Worm (Caenorhabditis elegans) whole organism, late embryonic: ENCODE data around the gene R09F10.1.

ENCODE experiments used
- K09A11.1 ChIP-seq: sonication (generic microtip); optimal IDR thresholded peaks from 2 replicates; lab custom pipeline; 2017; ENCODE audit warnings: antibody characterized with exemption, mild to moderate bottlenecking, missing genetic modification characterization, missing compliant biosample characterization; ENCODE audit not compliant: insufficient read depth
- ceh-19 ChIP-seq: fragments of 200-800 bp; sonication (Bioruptor generic); optimal IDR thresholded peaks from 2 replicates; lab custom pipeline; 2018; ENCODE audit warnings: mild to moderate bottlenecking, missing genetic modification characterization, missing compliant biosample characterization
- ceh-48 ChIP-seq: sonication (generic microtip); optimal IDR thresholded peaks from 2 replicates; lab custom pipeline; 2016; ENCODE audit warnings: missing genetic modification characterization, inconsistent platforms, missing compliant biosample characterization
- ets-4 ChIP-seq: sonication (generic microtip); optimal IDR thresholded peaks from 2 replicates; lab custom pipeline; 2016; ENCODE audit warnings: missing genetic modification characterization, missing compliant biosample characterization
- fkh-10 ChIP-seq: fragments of 150-350 bp; optimal IDR thresholded peaks from 2 replicates; lab custom pipeline; 2014; ENCODE audit warnings: missing biosample characterization, missing genetic modification reagents, missing genetic modification characterization
- fkh-6 ChIP-seq: sonication (generic microtip); optimal IDR thresholded peaks from 2 replicates; lab custom pipeline; 2016; ENCODE audit warnings: missing genetic modification characterization, missing compliant biosample characterization
- gmeb-2 ChIP-seq: sonication (generic microtip); optimal IDR thresholded peaks from 2 replicates; lab custom pipeline; 2016; ENCODE audit warnings: missing genetic modification characterization, inconsistent platforms, missing compliant biosample characterization
- lin-11 ChIP-seq: fragments of 200-800 bp; sonication (Bioruptor generic); optimal IDR thresholded peaks from 2 replicates; lab custom pipeline; 2018; ENCODE audit warnings: mild to moderate bottlenecking, missing genetic modification characterization, missing compliant biosample characterization
- nfya-1 ChIP-seq: sonication (generic microtip); optimal IDR thresholded peaks from 2 replicates; lab custom pipeline; 2017; ENCODE audit warnings: missing genetic modification characterization, mild to moderate bottlenecking, missing compliant biosample characterization, antibody characterized with exemption, moderate library complexity
- nhr-11 ChIP-seq: fragments of 150-350 bp; optimal IDR thresholded peaks from 2 replicates; lab custom pipeline; 2014; ENCODE audit warnings: missing biosample characterization, missing genetic modification characterization
- nhr-232 ChIP-seq: sonication (generic microtip); optimal IDR thresholded peaks from 2 replicates; lab custom pipeline; 2016; ENCODE audit warnings: missing genetic modification characterization, missing compliant biosample characterization
- npax-4 ChIP-seq: sonication (generic microtip); optimal IDR thresholded peaks from 2 replicates; lab custom pipeline; 2016; ENCODE audit warnings: missing genetic modification characterization, missing compliant biosample characterization
- pha-4 ChIP-seq: fragments of 150-350 bp; optimal IDR thresholded peaks from 2 replicates; lab custom pipeline; 2018; ENCODE audit warnings: missing biosample characterization, missing genetic modification reagents, missing genetic modification characterization
- tbx-2 ChIP-seq: sonication (generic microtip); optimal IDR thresholded peaks from 2 replicates; lab custom pipeline; 2016; ENCODE audit warnings: missing genetic modification characterization, missing compliant biosample characterization

ce11 chrX:8294586-8294985 is 28.8 kb upstream of the R09F10.1 start, which contains the start of gene R09F10.3:
- TF ChIP-seq fkh-10 (no peak), nhr-232 (tag; lab: Kevin White, UChicago) (no peak), gmeb-2 (tag; lab: Kevin White, UChicago) (no peak), nfya-1 (tag; lab: Kevin White, UChicago) (no peak), pha-4 (tag; lab: Kevin White, UChicago) (no peak), ceh-19 (no peak), ets-4 (no peak), nhr-11 (tag; lab: Kevin White, UChicago) (no peak), lin-11 (no peak), tbx-2 (tag; lab: Kevin White, UChicago) (no peak), ceh-48 (tag; lab: Kevin White, UChicago) (no peak), K09A11.1 (tag; lab: Kevin White, UChicago) (no peak), fkh-6 (tag; lab: Kevin White, UChicago) (no peak), npax-4 (tag; lab: Kevin White, UChicago) (no peak)
